Fruit fly (Drosophila melanogaster) whole organism, embryonic: ENCODE measurements around the gene CG3448.

ENCODE experiments used
- Ada2b ChIP-seq: fragments of 200-800 bp; sonication (Bioruptor generic); IDR thresholded peaks from 2 replicates; pipeline ENCODE4 v1.3.6; 2022; ENCODE audit warnings: missing biosample characterization, missing genetic modification characterization
- Atf6 ChIP-seq: fragments of 200-800 bp; sonication (Bioruptor generic); IDR thresholded peaks from 2 replicates; pipeline ENCODE4 v1.3.6; 2022; ENCODE audit warnings: missing biosample characterization, missing genetic modification characterization
- BEAF-32 ChIP-seq: fragments of 200-800 bp; sonication (Bioruptor generic); optimal IDR thresholded peaks from 3 replicates; lab custom pipeline; 2017; ENCODE audit warnings: missing biosample characterization, missing genetic modification characterization, mild to moderate bottlenecking, moderate library complexity, missing genetic modification reagents
- Bdp1 ChIP-seq: fragments of 200-800 bp; sonication (Bioruptor generic); optimal IDR thresholded peaks from 3 replicates; lab custom pipeline; 2016; ENCODE audit warnings: missing biosample characterization, missing genetic modification characterization
- Bgb ChIP-seq: fragments of 200-800 bp; sonication (Bioruptor generic); IDR thresholded peaks from 2 replicates; pipeline ENCODE4 v1.3.6; 2022; ENCODE audit warnings: missing biosample characterization, missing genetic modification characterization; ENCODE audit not compliant: partially characterized antibody
- Blimp-1 ChIP-seq: fragments of 200-800 bp; sonication (Bioruptor generic); optimal IDR thresholded peaks from 3 replicates; lab custom pipeline; 2018; ENCODE audit warnings: missing biosample characterization, missing genetic modification characterization, mild to moderate bottlenecking, moderate library complexity, missing genetic modification reagents
- C15 ChIP-seq: fragments of 200-800 bp; sonication (Bioruptor generic); IDR thresholded peaks from 3 replicates; pipeline ENCODE4 v1.3.6; 2022; ENCODE audit warnings: missing biosample characterization, missing genetic modification characterization
- CG10274 ChIP-seq: fragments of 200-800 bp; sonication (Bioruptor generic); optimal IDR thresholded peaks from 3 replicates; lab custom pipeline; 2017; ENCODE audit warnings: missing biosample characterization, mild to moderate bottlenecking, missing genetic modification characterization
- CG10366 ChIP-seq: fragments of 200-800 bp; sonication (Bioruptor generic); IDR thresholded peaks from 2 replicates; pipeline ENCODE4 v1.3.6; 2022; ENCODE audit warnings: missing biosample characterization, missing genetic modification characterization
- CG11085 ChIP-seq: fragments of 200-800 bp; sonication (Bioruptor generic); IDR thresholded peaks from 2 replicates; pipeline ENCODE4 v1.3.6; 2022; ENCODE audit warnings: missing biosample characterization, missing genetic modification characterization
- CG11247 ChIP-seq: fragments of 200-800 bp; sonication (Bioruptor generic); IDR thresholded peaks from 2 replicates; pipeline ENCODE4 v1.3.6; 2022; ENCODE audit warnings: missing biosample characterization, missing genetic modification characterization
- CG13287 ChIP-seq: fragments of 200-800 bp; sonication (Bioruptor generic); IDR thresholded peaks from 2 replicates; pipeline ENCODE4 v1.3.6; 2022; ENCODE audit warnings: missing biosample characterization, missing genetic modification characterization; ENCODE audit not compliant: partially characterized antibody
- CG14050 ChIP-seq: fragments of 200-800 bp; sonication (Bioruptor generic); IDR thresholded peaks from 3 replicates; pipeline ENCODE4 v1.3.6; 2022; ENCODE audit warnings: missing biosample characterization, missing genetic modification characterization
- CG17612 ChIP-seq: fragments of 200-800 bp; sonication (Bioruptor generic); IDR thresholded peaks from 2 replicates; pipeline ENCODE4 v1.3.6; 2022; ENCODE audit warnings: missing biosample characterization, missing genetic modification characterization
- CG17802 ChIP-seq: fragments of 200-800 bp; sonication (Bioruptor generic); optimal IDR thresholded peaks from 2 replicates; lab custom pipeline; 2018; ENCODE audit warnings: missing biosample characterization, mild to moderate bottlenecking, missing genetic modification characterization, moderate library complexity
- CG18011 ChIP-seq: fragments of 200-800 bp; sonication (Bioruptor generic); optimal IDR thresholded peaks from 2 replicates; lab custom pipeline; 2017; ENCODE audit warnings: missing biosample characterization, missing genetic modification characterization, mild to moderate bottlenecking, moderate library complexity, missing genotype
- CG2199 ChIP-seq: fragments of 200-800 bp; sonication (Bioruptor generic); IDR thresholded peaks from 3 replicates; pipeline ENCODE4 v1.3.6; 2022; ENCODE audit warnings: missing biosample characterization, missing genetic modification characterization
- CG2889 ChIP-seq: fragments of 200-800 bp; sonication (Bioruptor generic); IDR thresholded peaks from 3 replicates; pipeline ENCODE4 v1.3.6; 2022; ENCODE audit warnings: missing biosample characterization, missing genetic modification characterization
- CG30020 ChIP-seq: fragments of 200-800 bp; optimal IDR thresholded peaks from 2 replicates; lab custom pipeline; 2019; ENCODE audit warnings: missing biosample characterization, mild to moderate bottlenecking, missing genetic modification characterization, moderate library complexity
- CG33213 ChIP-seq: fragments of 200-800 bp; sonication (Bioruptor generic); optimal IDR thresholded peaks from 3 replicates; lab custom pipeline; 2016; ENCODE audit warnings: missing biosample characterization, missing genetic modification characterization
- CG34376 ChIP-seq: fragments of 200-800 bp; sonication (Bioruptor generic); optimal IDR thresholded peaks from 2 replicates; lab custom pipeline; 2018; ENCODE audit warnings: missing biosample characterization, mild to moderate bottlenecking, missing genetic modification characterization
- CG7928 ChIP-seq: fragments of 200-800 bp; sonication (Bioruptor generic); optimal IDR thresholded peaks from 2 replicates; lab custom pipeline; 2017; ENCODE audit warnings: missing biosample characterization, mild to moderate bottlenecking, missing genetic modification characterization
- CG7963 ChIP-seq: fragments of 200-800 bp; sonication (Bioruptor generic); IDR thresholded peaks from 3 replicates; pipeline ENCODE4 v1.3.6; 2022; ENCODE audit warnings: missing biosample characterization, missing genetic modification characterization; ENCODE audit not compliant: partially characterized antibody
- CG8478 ChIP-seq: fragments of >200 bp; optimal IDR thresholded peaks from 2 replicates; lab custom pipeline; 2018
- D ChIP-seq, 2 experiments: fragments of 200-800 bp in 1 of 2; fragments of >200 bp in 1 of 2; sonication (Bioruptor generic) in 1 of 2; optimal IDR thresholded peaks; 2 replicates in 1 of 2; 3 replicates in 1 of 2; lab custom pipeline; 2017; ENCODE audit warnings: mild to moderate bottlenecking in 1 of 2, missing biosample characterization in 1 of 2, missing genetic modification characterization in 1 of 2, missing genetic modification reagents in 1 of 2
- Dip2 ChIP-seq: fragments of 200-800 bp; sonication (Bioruptor generic); IDR thresholded peaks from 2 replicates; pipeline ENCODE4 v1.3.6; 2022; ENCODE audit warnings: missing biosample characterization, missing genetic modification characterization
- Drgx ChIP-seq: fragments of 200-800 bp; sonication (Bioruptor generic); IDR thresholded peaks from 2 replicates; pipeline ENCODE4 v1.3.6; 2022; ENCODE audit warnings: missing biosample characterization, missing genetic modification characterization
- E2f1 ChIP-seq: fragments of 200-800 bp; sonication (Bioruptor generic); IDR thresholded peaks from 2 replicates; pipeline ENCODE4 v1.3.6; 2022; ENCODE audit warnings: missing biosample characterization, missing genetic modification characterization
- Hey ChIP-seq: fragments of 200-800 bp; sonication (Bioruptor generic); optimal IDR thresholded peaks from 3 replicates; lab custom pipeline; 2018; ENCODE audit warnings: missing biosample characterization, mild to moderate bottlenecking, missing genetic modification characterization
- Med ChIP-seq: fragments of 200-800 bp; sonication (Bioruptor generic); peaks from one replicate; lab custom pipeline; 2016; ENCODE audit warnings: missing biosample characterization, missing genetic modification characterization, mild to moderate bottlenecking, inconsistent platforms, moderate library complexity
- Pdp1 ChIP-seq, 2 experiments: fragments of 200-800 bp; sonication (Bioruptor generic); optimal IDR thresholded peaks; 3 replicates each; lab custom pipeline; 2016; ENCODE audit warnings: missing biosample characterization in 2 of 2, missing genetic modification characterization in 2 of 2, mild to moderate bottlenecking in 1 of 2, moderate library complexity in 1 of 2
- Sox102F ChIP-seq: fragments of 200-800 bp; sonication (Bioruptor generic); optimal IDR thresholded peaks from 2 replicates; lab custom pipeline; 2018; ENCODE audit warnings: missing biosample characterization, mild to moderate bottlenecking, missing genetic modification characterization, moderate library complexity
- ac ChIP-seq: fragments of 200-800 bp; sonication (Bioruptor generic); optimal IDR thresholded peaks from 3 replicates; lab custom pipeline; 2017; ENCODE audit warnings: missing biosample characterization, mild to moderate bottlenecking, missing genetic modification characterization
- bbx ChIP-seq: fragments of 200-800 bp; sonication (Bioruptor generic); IDR thresholded peaks from 2 replicates; pipeline ENCODE4 v1.3.6; 2022; ENCODE audit warnings: missing biosample characterization, missing genetic modification characterization; ENCODE audit not compliant: partially characterized antibody
- bowl ChIP-seq: fragments of 200-800 bp; sonication (Bioruptor generic); IDR thresholded peaks from 2 replicates; pipeline ENCODE4 v1.3.6; 2022; ENCODE audit warnings: missing biosample characterization, missing genetic modification characterization
- cas ChIP-seq: fragments of 200-800 bp; sonication (Bioruptor generic); IDR thresholded peaks from 2 replicates; pipeline ENCODE4 v1.3.6; 2022; ENCODE audit warnings: missing biosample characterization, missing genetic modification characterization
- chn ChIP-seq: fragments of 200-800 bp; sonication (Bioruptor generic); optimal IDR thresholded peaks from 2 replicates; lab custom pipeline; 2016; ENCODE audit warnings: missing biosample characterization, missing genetic modification characterization
- ci ChIP-seq: fragments of 200-800 bp; sonication (Bioruptor generic); IDR thresholded peaks from 3 replicates; pipeline ENCODE4 v1.3.6; 2022; ENCODE audit warnings: missing biosample characterization, missing genetic modification characterization
- crp ChIP-seq, 2 experiments: fragments of 200-800 bp; sonication (Bioruptor generic); optimal IDR thresholded peaks; 2 replicates in 1 of 2; 3 replicates in 1 of 2; lab custom pipeline; 2017; ENCODE audit warnings: missing biosample characterization in 2 of 2, missing genetic modification characterization in 2 of 2, mild to moderate bottlenecking in 1 of 2, moderate library complexity in 1 of 2
- exex ChIP-seq: fragments of 200-800 bp; sonication (Bioruptor generic); optimal IDR thresholded peaks from 4 replicates; lab custom pipeline; 2018; ENCODE audit warnings: missing biosample characterization, mild to moderate bottlenecking, missing genetic modification characterization, moderate library complexity
- gem ChIP-seq: fragments of 200-800 bp; sonication (Bioruptor generic); optimal IDR thresholded peaks from 2 replicates; lab custom pipeline; 2019; ENCODE audit warnings: missing biosample characterization, mild to moderate bottlenecking, missing genetic modification characterization, moderate library complexity
- grau ChIP-seq: fragments of 200-800 bp; optimal IDR thresholded peaks from 3 replicates; lab custom pipeline; 2019; ENCODE audit warnings: missing biosample characterization, mild to moderate bottlenecking, missing genetic modification characterization, moderate library complexity
- gsb-n ChIP-seq: fragments of 200-800 bp; sonication (Bioruptor generic); optimal IDR thresholded peaks from 3 replicates; lab custom pipeline; 2018; ENCODE audit warnings: missing biosample characterization, mild to moderate bottlenecking, missing genetic modification characterization
- hb ChIP-seq: fragments of 200-800 bp; sonication (Bioruptor generic); IDR thresholded peaks from 3 replicates; pipeline ENCODE4 v1.3.6; 2022; ENCODE audit warnings: missing biosample characterization, missing genetic modification characterization; ENCODE audit not compliant: partially characterized antibody
- nerfin-2 ChIP-seq: fragments of 200-800 bp; sonication (Bioruptor generic); IDR thresholded peaks from 2 replicates; pipeline ENCODE4 v1.3.6; 2022; ENCODE audit warnings: missing biosample characterization, missing genetic modification characterization; ENCODE audit not compliant: partially characterized antibody
- onecut ChIP-seq: fragments of 200-800 bp; sonication (Bioruptor generic); IDR thresholded peaks from 2 replicates; pipeline ENCODE4 v1.3.6; 2022; ENCODE audit warnings: missing biosample characterization, missing genetic modification characterization
- row ChIP-seq: fragments of 200-800 bp; sonication (Bioruptor generic); IDR thresholded peaks from 3 replicates; pipeline ENCODE4 v1.3.6; 2022; ENCODE audit warnings: missing biosample characterization, missing genetic modification characterization
- stc ChIP-seq: fragments of 200-800 bp; sonication (Bioruptor generic); IDR thresholded peaks from 2 replicates; pipeline ENCODE4 v1.3.6; 2022; ENCODE audit warnings: missing biosample characterization, missing genetic modification characterization
- ttk ChIP-seq: fragments of 200-800 bp; sonication (Bioruptor generic); IDR thresholded peaks from 2 replicates; pipeline ENCODE4 v2.1.2; 2022; ENCODE audit warnings: missing biosample characterization, missing genetic modification characterization
- zf30C ChIP-seq: fragments of 200-800 bp; sonication (Bioruptor generic); optimal IDR thresholded peaks from 3 replicates; lab custom pipeline; 2018; ENCODE audit warnings: missing biosample characterization, mild to moderate bottlenecking, missing genetic modification characterization
- zfh1 ChIP-seq: fragments of 200-800 bp; sonication (Bioruptor generic); IDR thresholded peaks from 3 replicates; pipeline ENCODE4 v1.3.6; 2022; ENCODE audit warnings: missing biosample characterization, missing genetic modification characterization

The CG3448 gene

DNA sequence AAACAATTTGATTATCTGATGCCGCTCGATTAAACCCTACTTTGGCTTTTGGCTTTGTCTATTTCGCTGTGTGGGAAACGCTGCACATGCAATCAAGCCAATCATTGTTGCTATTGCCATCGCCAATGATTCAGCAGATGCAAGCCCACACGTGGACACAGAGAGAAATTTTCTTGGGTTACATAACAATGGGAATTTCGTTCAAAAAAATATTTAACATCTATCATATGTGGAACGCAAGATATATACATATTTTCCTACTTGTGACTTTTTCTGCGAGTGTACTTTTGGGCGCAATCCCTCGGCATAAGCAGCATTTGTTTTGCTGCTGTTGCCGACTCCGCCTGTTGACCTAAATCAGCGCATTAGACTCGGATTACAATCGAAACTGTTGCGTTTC lies 32.0 kb downstream of the CG3448 start (continued):
- TF ChIP-seq zfh1 (GFP tag; lab: Robert Waterston, UW) (0 out of 3 replicates have a peak, but pooled peaks have one; percentile 24), crp (GFP tag; optimal IDR thresholded peaks at IDR 0.05; lab: Kevin White, UChicago) (no peak), CG34376 (GFP tag; lab: Kevin White, UChicago) (no peak), ac (no peak), CG11085 (no peak), CG18011 (GFP tag; lab: Kevin White, UChicago) (no peak), Ada2b (GFP tag; lab: Robert Waterston, UW) (no peak), Drgx (GFP tag; lab: Robert Waterston, UW) (peak; percentile 83), grau (tag; lab: Kevin White, UChicago) (no peak), stc (no peak), nerfin-2 (no peak), CG33213 (GFP tag; lab: Kevin White, UChicago) (no peak), bowl (no peak), ci (GFP tag; lab: Robert Waterston, UW) (peak; percentile 65; the same call in 2 of the 3 replicates), CG10274 (no peak), CG2199 (GFP tag; lab: Robert Waterston, UW) (0 out of 3 replicates have a peak, but pooled peaks have one; percentile 33), hb (GFP tag; lab: Robert Waterston, UW) (no peak), row (GFP tag; lab: Robert Waterston, UW) (0 out of 3 replicates have a peak, but pooled peaks have one; percentile 23), bbx (GFP tag; lab: Robert Waterston, UW) (no peak), onecut (GFP tag; lab: Robert Waterston, UW) (no peak), Bgb (GFP tag; lab: Robert Waterston, UW) (no peak), CG17612 (no peak), cas (GFP tag; lab: Robert Waterston, UW) (no peak), zf30C (GFP tag; lab: Kevin White, UChicago) (no peak), Bdp1 (GFP tag; lab: Kevin White, UChicago) (no peak), CG7928 (GFP tag; lab: Kevin White, UChicago) (no peak), Pdp1 (GFP tag; optimal IDR thresholded peaks at IDR 0.05; lab: Kevin White, UChicago) (peak in 1 of 2 experiments; percentile 71), Dip2 (GFP tag; lab: Robert Waterston, UW) (no peak), C15 (GFP tag; lab: Robert Waterston, UW) (no peak), CG30020 (tag; lab: Kevin White, UChicago) (no peak), CG8478 (lab: Kevin White, UChicago) (no peak), BEAF-32 (GFP tag; lab: Kevin White, UChicago) (no peak), gem (no peak), chn (no peak), CG11247 (GFP tag; lab: Robert Waterston, UW) (no peak), Med (GFP tag; lab: Kevin White, UChicago) (peak; percentile 47), Atf6 (GFP tag; lab: Robert Waterston, UW) (no peak), CG2889 (GFP tag; lab: Robert Waterston, UW) (no peak), Hey (tag; lab: Kevin White, UChicago) (no peak), CG17802 (tag; lab: Kevin White, UChicago) (no peak), CG10366 (GFP tag; lab: Robert Waterston, UW) (peak; percentile 54), CG7963 (GFP tag; lab: Robert Waterston, UW) (no peak), ttk (GFP tag; lab: Robert Waterston, UW) (0 out of 2 replicates have a peak, but pooled peaks have one; percentile 5), CG14050 (no peak), Sox102F (GFP tag; lab: Kevin White, UChicago) (peak; percentile 25), D (optimal IDR thresholded peaks at IDR 0.05; lab: Kevin White, UChicago) (no peak), D (GFP tag; optimal IDR thresholded peaks at IDR 0.05; lab: Kevin White, UChicago) (no peak), exex (tag; lab: Kevin White, UChicago) (no peak), CG13287 (GFP tag; lab: Robert Waterston, UW) (no peak), Blimp-1 (GFP tag; lab: Kevin White, UChicago) (no peak), gsb-n (no peak), E2f1 (no peak)
